Fruit fly (Drosophila melanogaster) whole organism, embryonic: ENCODE data around the gene Osi14.

ENCODE experiments used
- Bteb2 ChIP-seq: fragments of 200-800 bp; sonication (Bioruptor generic); optimal IDR thresholded peaks from 2 replicates; lab custom pipeline; 2016; ENCODE audit warnings: missing biosample characterization, missing genetic modification characterization
- CG10979 ChIP-seq: fragments of 200-800 bp; sonication (Bioruptor generic); optimal IDR thresholded peaks from 2 replicates; lab custom pipeline; 2018; ENCODE audit warnings: missing biosample characterization, mild to moderate bottlenecking, missing genetic modification characterization, moderate library complexity
- CG5953 ChIP-seq: fragments of 200-800 bp; sonication (Bioruptor generic); IDR thresholded peaks from 2 replicates; pipeline ENCODE4 v1.3.6; 2022; ENCODE audit warnings: missing biosample characterization, missing genetic modification characterization
- gem ChIP-seq: fragments of 200-800 bp; sonication (Bioruptor generic); optimal IDR thresholded peaks from 2 replicates; lab custom pipeline; 2019; ENCODE audit warnings: missing biosample characterization, mild to moderate bottlenecking, missing genetic modification characterization, moderate library complexity
- inv ChIP-seq: fragments of 200-800 bp; sonication (Bioruptor generic); IDR thresholded peaks from 2 replicates; pipeline ENCODE4 v1.3.6; 2022; ENCODE audit warnings: missing biosample characterization, missing genetic modification characterization; ENCODE audit not compliant: partially characterized antibody

Osi14 gene

DNA sequence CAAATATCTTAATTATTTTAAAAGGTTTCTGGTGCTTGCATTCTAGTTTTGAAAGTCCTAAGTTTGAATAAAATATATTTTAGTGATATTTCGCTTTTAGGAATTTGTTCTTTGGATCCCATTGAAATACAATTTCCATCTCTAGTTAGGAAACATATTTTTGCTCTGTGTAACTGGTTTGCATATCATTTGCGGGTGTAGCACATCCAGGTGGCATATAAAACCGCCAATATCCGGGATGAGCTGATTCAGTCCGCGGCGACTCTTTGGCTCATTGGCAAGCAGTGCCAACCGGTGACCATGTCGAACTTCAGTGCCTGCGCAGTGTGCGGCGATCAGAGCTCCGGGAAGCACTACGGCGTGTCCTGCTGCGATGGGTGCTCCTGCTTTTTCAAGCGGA, 50.0 kb downstream of the Osi14 start, which contains the start of gene Hr83:
Gene Hr83, plus strand, starts transcription at position 301 of the 400 bp plus-strand sequence.
- TF ChIP-seq gem (tag; lab: Kevin White, UChicago): peak; percentile 19
- TF ChIP-seq CG10979 (tag; lab: Kevin White, UChicago): peak; percentile 6
- 0 out of 2 replicates have a peak, but pooled peaks have one; percentile 12 for TF ChIP-seq inv (GFP tag; lab: Robert Waterston, UW)
- no peak for TF ChIP-seq Bteb2
- no peak for TF ChIP-seq CG5953 (GFP tag; lab: Robert Waterston, UW)
